Worm (Caenorhabditis elegans): ENCODE measurements around the gene sre-54.

- TF ChIP-seq tab-1 (GFP tag; IDR thresholded peaks at IDR 0.05), result no peak
- TF ChIP-seq flt-1 (GFP tag; IDR thresholded peaks at IDR 0.05), result no peak
- no peak for TF ChIP-seq med-1 (GFP tag; optimal IDR thresholded peaks at IDR 0.05; ENCODE audit: insufficient read depth)
- no peak for TF ChIP-seq cog-1 (tag; optimal IDR thresholded peaks at IDR 0.05)
- no peak for TF ChIP-seq ztf-29 (GFP tag; IDR thresholded peaks at IDR 0.05)
- TF ChIP-seq T22C8.4 (GFP tag; IDR thresholded peaks at IDR 0.05), result no peak
- no peak for TF ChIP-seq klf-2 (GFP tag; conservative IDR thresholded peaks at IDR 0.05)
Observed at ce11 chrII:12343710-12344109, 11.0 kb downstream of the sre-54 start.

All from whole organism, midembryonic.